Fruit fly (Drosophila melanogaster) whole organism, wandering third instar larva: ENCODE data around the gene CG11369.

ENCODE experiments used
- CG9705 ChIP-seq: fragments of 200-800 bp; sonication (Bioruptor generic); optimal IDR thresholded peaks from 2 replicates; lab custom pipeline; 2018; ENCODE audit warnings: missing biosample characterization, mild to moderate bottlenecking, missing genetic modification characterization
- CrebA ChIP-seq: fragments of 200-800 bp; sonication (Bioruptor generic); optimal IDR thresholded peaks from 2 replicates; lab custom pipeline; 2016; ENCODE audit warnings: missing biosample characterization, mild to moderate bottlenecking, missing genetic modification characterization, borderline replicate concordance
- Dif ChIP-seq: fragments of 200-275, 200-300 bp; sonication (Bioruptor generic); optimal IDR thresholded peaks from 2 replicates; lab custom pipeline; 2018; ENCODE audit warnings: missing biosample characterization, missing genetic modification characterization; ENCODE audit not compliant: partially characterized antibody
- GATAd ChIP-seq: sonication (Bioruptor generic); optimal IDR thresholded peaks from 2 replicates; lab custom pipeline; 2016; ENCODE audit warnings: missing biosample characterization, missing genetic modification characterization
- HLH106 ChIP-seq: fragments of 200-800 bp; optimal IDR thresholded peaks from 3 replicates; lab custom pipeline; 2019; ENCODE audit warnings: missing biosample characterization, mild to moderate bottlenecking, missing genetic modification characterization, moderate library complexity
- Hnf4 ChIP-seq: fragments of 200-800 bp; sonication (Bioruptor generic); optimal IDR thresholded peaks from 2 replicates; lab custom pipeline; 2016; ENCODE audit warnings: missing biosample characterization, mild to moderate bottlenecking, missing genetic modification characterization
- Hr83 ChIP-seq: fragments of 200-300 bp; sonication (Bioruptor generic); optimal IDR thresholded peaks from 2 replicates; lab custom pipeline; 2016; ENCODE audit warnings: missing biosample characterization, mild to moderate bottlenecking, missing genetic modification characterization, moderate library complexity; ENCODE audit not compliant: poor library complexity, severe bottlenecking
- Jra ChIP-seq: sonication (Bioruptor generic); optimal IDR thresholded peaks from 2 replicates; lab custom pipeline; 2016; ENCODE audit warnings: missing biosample characterization, missing genetic modification characterization
- Myc ChIP-seq: fragments of >200 bp; optimal IDR thresholded peaks from 2 replicates; lab custom pipeline; 2017
- N ChIP-seq: fragments of >200 bp; optimal IDR thresholded peaks from 2 replicates; lab custom pipeline; 2018; ENCODE audit warnings: missing biosample characterization, missing external identifiers, missing genetic modification characterization
- OdsH ChIP-seq: fragments of 200-800 bp; sonication (Bioruptor generic); optimal IDR thresholded peaks from 2 replicates; lab custom pipeline; 2016; ENCODE audit warnings: missing biosample characterization, mild to moderate bottlenecking, missing genetic modification characterization
- Sp1 ChIP-seq: fragments of 200-800 bp; sonication (Bioruptor generic); optimal IDR thresholded peaks from 3 replicates; lab custom pipeline; 2019; ENCODE audit warnings: missing biosample characterization, mild to moderate bottlenecking, missing genetic modification characterization, moderate library complexity
- Vsx2 ChIP-seq: fragments of 200-300, 225-300 bp; sonication (Bioruptor generic); optimal IDR thresholded peaks from 2 replicates; lab custom pipeline; 2018; ENCODE audit warnings: missing biosample characterization, missing genetic modification characterization; ENCODE audit not compliant: partially characterized antibody
- br ChIP-seq: fragments of 200-800 bp; sonication (Bioruptor generic); optimal IDR thresholded peaks from 2 replicates; lab custom pipeline; 2016; ENCODE audit warnings: missing biosample characterization, missing genetic modification characterization
- dl ChIP-seq, 2 experiments: fragments of 175-275, 200-275 bp in 1 of 2; fragments of 200-275 bp in 1 of 2; sonication (Bioruptor generic); optimal IDR thresholded peaks; lab custom pipeline; 2018; ENCODE audit warnings: mild to moderate bottlenecking in 2 of 2, missing biosample characterization in 2 of 2, missing genetic modification characterization in 2 of 2, moderate library complexity in 2 of 2; ENCODE audit not compliant: partially characterized antibody in 2 of 2, insufficient read depth in 1 of 2
- dmrt93B ChIP-seq: fragments of 200-800 bp; sonication (Bioruptor generic); optimal IDR thresholded peaks from 2 replicates; lab custom pipeline; 2018; ENCODE audit warnings: missing biosample characterization, mild to moderate bottlenecking, missing genetic modification characterization
- dsf ChIP-seq: sonication (Bioruptor generic); optimal IDR thresholded peaks from 2 replicates; lab custom pipeline; 2016; ENCODE audit warnings: missing biosample characterization, missing genetic modification characterization, borderline replicate concordance
- ey ChIP-seq: fragments of 200-800 bp; sonication (Bioruptor generic); optimal IDR thresholded peaks from 2 replicates; lab custom pipeline; 2016; ENCODE audit warnings: missing biosample characterization, missing genetic modification characterization
- foxo ChIP-seq, 2 experiments: fragments of 200-800 bp; sonication (Bioruptor generic); optimal IDR thresholded peaks; 2 replicates in 1 of 2; 3 replicates in 1 of 2; lab custom pipeline; 2016 to 2017; ENCODE audit warnings: missing biosample characterization in 2 of 2, missing genetic modification characterization in 2 of 2
- fru ChIP-seq: fragments of 200-800 bp; sonication (Bioruptor generic); optimal IDR thresholded peaks from 3 replicates; lab custom pipeline; 2016; ENCODE audit warnings: missing biosample characterization, mild to moderate bottlenecking, missing genetic modification characterization
- h ChIP-seq: fragments of 200-800 bp; sonication (Bioruptor generic); optimal IDR thresholded peaks from 3 replicates; lab custom pipeline; 2016; ENCODE audit warnings: missing biosample characterization, mild to moderate bottlenecking, missing genetic modification characterization
- jim ChIP-seq: fragments of 175-275, 200-325 bp; sonication (Bioruptor generic); optimal IDR thresholded peaks from 2 replicates; lab custom pipeline; 2016; ENCODE audit warnings: missing biosample characterization, mild to moderate bottlenecking, missing genetic modification characterization
- lola ChIP-seq: fragments of >200 bp; optimal IDR thresholded peaks from 2 replicates; lab custom pipeline; 2017; ENCODE audit warnings: missing biosample characterization, missing genetic modification characterization
- pan ChIP-seq: fragments of >200 bp; optimal IDR thresholded peaks from 2 replicates; lab custom pipeline; 2017
- psq ChIP-seq: fragments of 200-800 bp; sonication (Bioruptor generic); optimal IDR thresholded peaks from 3 replicates; lab custom pipeline; 2017; ENCODE audit warnings: missing biosample characterization, mild to moderate bottlenecking, missing genetic modification characterization, moderate library complexity
- rgr ChIP-seq: fragments of 200-800 bp; sonication (Bioruptor generic); optimal IDR thresholded peaks from 3 replicates; lab custom pipeline; 2016; ENCODE audit warnings: missing biosample characterization, mild to moderate bottlenecking, missing genetic modification characterization
- sage ChIP-seq: fragments of 200-800 bp; sonication (Bioruptor generic); optimal IDR thresholded peaks from 2 replicates; lab custom pipeline; 2016; ENCODE audit warnings: missing biosample characterization, mild to moderate bottlenecking, missing genetic modification characterization
- tai ChIP-seq: sonication (Bioruptor generic); optimal IDR thresholded peaks from 2 replicates; lab custom pipeline; 2016; ENCODE audit warnings: missing biosample characterization, missing genetic modification characterization
- woc ChIP-seq: sonication (Bioruptor generic); optimal IDR thresholded peaks from 2 replicates; lab custom pipeline; 2016; ENCODE audit warnings: missing biosample characterization, mild to moderate bottlenecking, missing genetic modification characterization

The CG11369 gene

dm6 chrX:7542540-7542939 lies 31.6 kb upstream of the CG11369 start:
- TF ChIP-seq Dif (GFP tag; lab: Kevin White, UChicago) (no peak), h (GFP tag; lab: Kevin White, UChicago) (no peak), dmrt93B (GFP tag; lab: Kevin White, UChicago) (no peak), Jra (GFP tag; lab: Kevin White, UChicago) (no peak), Hnf4 (GFP tag; lab: Kevin White, UChicago) (no peak)
- TF ChIP-seq, all 38 proteins: peak for 0

dm6 chrX:7543891-7544290 lies 30.2 kb upstream of the CG11369 start:
- TF ChIP-seq OdsH (GFP tag; lab: Kevin White, UChicago) (peak; percentile 29), Hnf4 (GFP tag; lab: Kevin White, UChicago) (peak; percentile 6), Myc (lab: Kevin White, UChicago) (no peak), br (GFP tag; lab: Kevin White, UChicago) (peak; percentile 37), dl (GFP tag; optimal IDR thresholded peaks at IDR 0.05; lab: Kevin White, UChicago; ENCODE audit: insufficient read depth in 1 of 2, partially characterized antibody in 2 of 2) (no peak), ey (GFP tag; lab: Kevin White, UChicago) (peak; percentile 38), dmrt93B (GFP tag; lab: Kevin White, UChicago) (peak; percentile 3), fru (peak; percentile 54), Vsx2 (GFP tag; lab: Kevin White, UChicago) (no peak), N (GFP tag; lab: Kevin White, UChicago) (no peak), Jra (GFP tag; lab: Kevin White, UChicago) (no peak), rgr (peak; percentile 43), HLH106 (peak; percentile 30), psq (GFP tag; lab: Kevin White, UChicago) (peak; percentile 5), foxo (GFP tag; optimal IDR thresholded peaks at IDR 0.05; lab: Kevin White, UChicago) (peak in 1 of 2 experiments; percentile 46), h (GFP tag; lab: Kevin White, UChicago) (peak; percentile 48), sage (GFP tag; lab: Kevin White, UChicago) (no peak), woc (GFP tag; lab: Kevin White, UChicago) (peak; percentile 2), Sp1 (GFP tag; lab: Kevin White, UChicago) (peak; percentile 24)

- no peak for TF ChIP-seq GATAd (GFP tag; lab: Kevin White, UChicago)
- peak; percentile 11 for TF ChIP-seq h (GFP tag; lab: Kevin White, UChicago)
- no peak for TF ChIP-seq woc (GFP tag; lab: Kevin White, UChicago)
- TF ChIP-seq, all 38 proteins: peak for 1
Observed at dm6 chrX:7546362-7546761, 27.7 kb upstream of the CG11369 start.

- TF ChIP-seq lola (GFP tag; lab: Kevin White, UChicago) (no peak), foxo (GFP tag; optimal IDR thresholded peaks at IDR 0.05; lab: Kevin White, UChicago) (no peak), ey (GFP tag; lab: Kevin White, UChicago) (no peak), OdsH (GFP tag; lab: Kevin White, UChicago) (no peak), CrebA (GFP tag; lab: Kevin White, UChicago) (no peak), jim (GFP tag; lab: Kevin White, UChicago) (no peak), tai (GFP tag; lab: Kevin White, UChicago) (no peak), Sp1 (GFP tag; lab: Kevin White, UChicago) (no peak), Hr83 (GFP tag; lab: Kevin White, UChicago) (no peak), GATAd (GFP tag; lab: Kevin White, UChicago) (no peak), br (GFP tag; lab: Kevin White, UChicago) (no peak), Jra (GFP tag; lab: Kevin White, UChicago) (no peak), CG9705 (GFP tag; lab: Kevin White, UChicago) (no peak), pan (lab: Kevin White, UChicago) (no peak), rgr (no peak), Vsx2 (GFP tag; lab: Kevin White, UChicago) (no peak), dsf (GFP tag; lab: Kevin White, UChicago) (no peak)
- TF ChIP-seq, all 38 proteins: peak for 0
Observed at dm6 chrX:7547892-7548291, 26.2 kb upstream of the CG11369 start, which contains the start of gene CG32719. Gene CG32719 (minus strand): TSS chrX:7547992.

- TF ChIP-seq Sp1 (GFP tag; lab: Kevin White, UChicago) (peak; percentile 9), sage (GFP tag; lab: Kevin White, UChicago) (no peak), foxo (GFP tag; optimal IDR thresholded peaks at IDR 0.05; lab: Kevin White, UChicago) (peak in 1 of 2 experiments; percentile 4), h (GFP tag; lab: Kevin White, UChicago) (peak; percentile 5)
- TF ChIP-seq, all 38 proteins: peak for 3
Observed at dm6 chrX:7550704-7551103, 23.4 kb upstream of the CG11369 start.
